Worm (Caenorhabditis elegans) whole organism, late embryonic: ENCODE data around the gene F46H5.7.

Experiments used
- Y22D7AL.16 ChIP-seq: sonication (generic microtip); optimal IDR thresholded peaks from 2 replicates; lab custom pipeline; 2016; ENCODE audit warnings: missing genetic modification characterization, missing compliant biosample characterization
- ama-1 ChIP-seq: fragments of 150-350 bp; optimal IDR thresholded peaks from 2 replicates; lab custom pipeline; 2014
- hlh-30 ChIP-seq: sonication (generic microtip); optimal IDR thresholded peaks from 2 replicates; lab custom pipeline; 2017; ENCODE audit warnings: antibody characterized with exemption, missing genetic modification characterization, missing compliant biosample characterization; ENCODE audit not compliant: insufficient read depth
- pha-4 ChIP-seq: fragments of 150-350 bp; optimal IDR thresholded peaks from 2 replicates; lab custom pipeline; 2018; ENCODE audit warnings: missing biosample characterization, missing genetic modification reagents, missing genetic modification characterization
- pqm-1 ChIP-seq: sonication (generic microtip); optimal IDR thresholded peaks from 2 replicates; lab custom pipeline; 2016; ENCODE audit warnings: missing genetic modification characterization, missing compliant biosample characterization

- TF ChIP-seq pha-4 (tag; lab: Kevin White, UChicago) (no peak), ama-1 (lab: Kevin White, UChicago) (no peak), hlh-30 (tag; lab: Kevin White, UChicago) (no peak), pqm-1 (tag; lab: Kevin White, UChicago) (no peak), Y22D7AL.16 (tag; lab: Kevin White, UChicago) (no peak)
Observed at ce11 chrX:7224510-7224909, 18.3 kb downstream of the F46H5.7 start.
